Fruit fly (Drosophila melanogaster) whole organism, prepupa: ENCODE results near the gene CG7903.

Source experiments
- CG10669 ChIP-seq: fragments of 200-800 bp; sonication (Bioruptor generic); optimal IDR thresholded peaks from 3 replicates; lab custom pipeline; 2018; ENCODE audit warnings: missing biosample characterization, mild to moderate bottlenecking, missing genetic modification characterization, moderate library complexity
- CG11762 ChIP-seq: fragments of 200-800 bp; sonication (Bioruptor generic); optimal IDR thresholded peaks from 3 replicates; lab custom pipeline; 2016; ENCODE audit warnings: missing biosample characterization, missing genetic modification characterization; ENCODE audit not compliant: insufficient read depth
- CG11902 ChIP-seq: fragments of 200-800 bp; sonication (Bioruptor generic); optimal IDR thresholded peaks from 3 replicates; lab custom pipeline; 2016; ENCODE audit warnings: missing biosample characterization, missing genetic modification characterization
- CG15336 ChIP-seq: fragments of 200-800 bp; sonication (Bioruptor generic); IDR thresholded peaks from 2 replicates; pipeline ENCODE4 v1.3.6; 2022; ENCODE audit warnings: missing biosample characterization, missing genetic modification characterization
- CG1621 ChIP-seq: fragments of 200-800 bp; sonication (Bioruptor generic); optimal IDR thresholded peaks from 3 replicates; lab custom pipeline; 2018; ENCODE audit warnings: missing biosample characterization, mild to moderate bottlenecking, missing genetic modification characterization
- CG6276 ChIP-seq: fragments of 200-800 bp; sonication (Bioruptor generic); optimal IDR thresholded peaks from 2 replicates; lab custom pipeline; 2017; ENCODE audit warnings: missing biosample characterization, mild to moderate bottlenecking, missing genetic modification characterization
- CG6792 ChIP-seq: fragments of 200-800 bp; sonication (Bioruptor generic); optimal IDR thresholded peaks from 3 replicates; lab custom pipeline; 2016; ENCODE audit warnings: missing biosample characterization, missing genetic modification characterization
- CG6854 ChIP-seq: fragments of 200-800 bp; sonication (Bioruptor generic); optimal IDR thresholded peaks from 2 replicates; lab custom pipeline; 2017; ENCODE audit warnings: missing biosample characterization, mild to moderate bottlenecking, missing genetic modification characterization
- CG8119 ChIP-seq: fragments of 200-800 bp; sonication (Bioruptor generic); IDR thresholded peaks from 3 replicates; pipeline ENCODE4 v1.3.6; 2022; ENCODE audit warnings: missing biosample characterization, missing genetic modification characterization
- CG8319 ChIP-seq: fragments of 200-800 bp; sonication (Bioruptor generic); optimal IDR thresholded peaks from 3 replicates; lab custom pipeline; 2016; ENCODE audit warnings: missing biosample characterization, missing genetic modification characterization
- CG8632 ChIP-seq: fragments of 200-800 bp; sonication (Bioruptor generic); optimal IDR thresholded peaks from 3 replicates; lab custom pipeline; 2016; ENCODE audit warnings: missing biosample characterization, missing genetic modification characterization
- CG9139 ChIP-seq: fragments of 200-800 bp; sonication (Bioruptor generic); optimal IDR thresholded peaks from 3 replicates; lab custom pipeline; 2017; ENCODE audit warnings: missing biosample characterization, mild to moderate bottlenecking, missing genetic modification characterization
- Eip75B ChIP-seq: fragments of 200-800 bp; sonication (Bioruptor generic); optimal IDR thresholded peaks from 3 replicates; lab custom pipeline; 2016; ENCODE audit warnings: missing biosample characterization, missing genetic modification characterization
- Eip93F ChIP-seq: fragments of 200-800 bp; sonication (Bioruptor generic); optimal IDR thresholded peaks from 2 replicates; lab custom pipeline; 2016; ENCODE audit warnings: missing biosample characterization, mild to moderate bottlenecking, missing genetic modification characterization
- Ets21C ChIP-seq: fragments of 200-800 bp; sonication (Bioruptor generic); optimal IDR thresholded peaks from 3 replicates; lab custom pipeline; 2016; ENCODE audit warnings: missing biosample characterization, missing genetic modification characterization
- Ets96B ChIP-seq: fragments of 200-800 bp; optimal IDR thresholded peaks from 2 replicates; lab custom pipeline; 2019; ENCODE audit warnings: missing biosample characterization, mild to moderate bottlenecking, missing genetic modification characterization, moderate library complexity
- Lpt ChIP-seq: fragments of 200-800 bp; sonication (Bioruptor generic); optimal IDR thresholded peaks from 3 replicates; lab custom pipeline; 2016; ENCODE audit warnings: missing biosample characterization, missing genetic modification characterization
- Met ChIP-seq: fragments of 200-800 bp; sonication (Bioruptor generic); optimal IDR thresholded peaks from 3 replicates; lab custom pipeline; 2016; ENCODE audit warnings: missing biosample characterization, missing genetic modification characterization
- OdsH ChIP-seq: fragments of 200-800 bp; sonication (Bioruptor generic); optimal IDR thresholded peaks from 3 replicates; lab custom pipeline; 2016; ENCODE audit warnings: missing biosample characterization, missing genetic modification characterization
- Sox15 ChIP-seq: fragments of 200-800 bp; sonication (Bioruptor generic); optimal IDR thresholded peaks from 3 replicates; lab custom pipeline; 2016; ENCODE audit warnings: missing biosample characterization, missing genetic modification characterization
- achi ChIP-seq: fragments of 200-800 bp; sonication (Bioruptor generic); optimal IDR thresholded peaks from 3 replicates; lab custom pipeline; 2016; ENCODE audit warnings: missing biosample characterization, missing genetic modification characterization
- acj6 ChIP-seq: fragments of 200-800 bp; sonication (Bioruptor generic); optimal IDR thresholded peaks from 3 replicates; lab custom pipeline; 2016; ENCODE audit warnings: missing biosample characterization, missing genetic modification characterization
- cyc ChIP-seq: fragments of 200-800 bp; sonication (Bioruptor generic); optimal IDR thresholded peaks from 3 replicates; lab custom pipeline; 2016; ENCODE audit warnings: missing biosample characterization, missing genetic modification characterization
- dsx ChIP-seq: fragments of 200-800 bp; optimal IDR thresholded peaks from 3 replicates; lab custom pipeline; 2019; ENCODE audit warnings: missing biosample characterization, mild to moderate bottlenecking, missing genetic modification characterization, moderate library complexity; ENCODE audit not compliant: poor library complexity, severe bottlenecking
- eg ChIP-seq: fragments of 200-800 bp; sonication (Bioruptor generic); IDR thresholded peaks from 3 replicates; pipeline ENCODE4 v1.3.6; 2022; ENCODE audit warnings: missing biosample characterization, missing genetic modification characterization
- esn ChIP-seq: fragments of 200-800 bp; sonication (Bioruptor generic); optimal IDR thresholded peaks from 2 replicates; lab custom pipeline; 2016; ENCODE audit warnings: missing biosample characterization, mild to moderate bottlenecking, missing genetic modification characterization, moderate library complexity
- fd59A ChIP-seq: fragments of 200-800 bp; sonication (Bioruptor generic); optimal IDR thresholded peaks from 2 replicates; lab custom pipeline; 2017; ENCODE audit warnings: missing biosample characterization, mild to moderate bottlenecking, missing genetic modification characterization, missing genetic modification reagents
- lz ChIP-seq: fragments of 200-800 bp; sonication (Bioruptor generic); optimal IDR thresholded peaks from 3 replicates; lab custom pipeline; 2016; ENCODE audit warnings: missing biosample characterization, missing genetic modification characterization
- net ChIP-seq: fragments of 200-800 bp; sonication (Bioruptor generic); optimal IDR thresholded peaks from 3 replicates; lab custom pipeline; 2016; ENCODE audit warnings: missing biosample characterization, missing genetic modification characterization
- salr ChIP-seq, 2 experiments: fragments of 200-800 bp; sonication (Bioruptor generic); optimal IDR thresholded peaks; 3 replicates each; lab custom pipeline; 2016 to 2018; ENCODE audit warnings: missing biosample characterization in 2 of 2, missing genetic modification characterization in 2 of 2, mild to moderate bottlenecking in 1 of 2
- spab ChIP-seq: fragments of 200-800 bp; sonication (Bioruptor generic); optimal IDR thresholded peaks from 2 replicates; lab custom pipeline; 2017; ENCODE audit warnings: missing biosample characterization, mild to moderate bottlenecking, missing genetic modification characterization, missing genetic modification reagents
- ss ChIP-seq, 2 experiments: fragments of 200-800 bp; sonication (Bioruptor generic); optimal IDR thresholded peaks; 2 replicates in 1 of 2; 3 replicates in 1 of 2; lab custom pipeline; 2017 to 2018; ENCODE audit warnings: mild to moderate bottlenecking in 2 of 2, missing biosample characterization in 2 of 2, missing genetic modification characterization in 2 of 2, moderate library complexity in 1 of 2
- svp ChIP-seq: fragments of 200-800 bp; sonication (Bioruptor generic); peaks from one replicate; lab custom pipeline; 2016; ENCODE audit warnings: missing biosample characterization, missing genetic modification characterization
- topi ChIP-seq: fragments of 200-800 bp; sonication (Bioruptor generic); optimal IDR thresholded peaks from 3 replicates; lab custom pipeline; 2016; ENCODE audit warnings: missing biosample characterization, missing genetic modification characterization
- vri ChIP-seq: fragments of 200-800 bp; sonication (Bioruptor generic); optimal IDR thresholded peaks from 3 replicates; lab custom pipeline; 2016; ENCODE audit warnings: missing biosample characterization, mild to moderate bottlenecking, missing genetic modification characterization

CG7903 gene

dm6 chr3R:30036609-30037008, 41.6 kb upstream of the CG7903 start, which contains the start of gene ZIPIC:
Gene ZIPIC, minus strand, starts transcription at chr3R:30036870.
- TF ChIP-seq CG11902 (GFP tag; lab: Kevin White, UChicago) = no peak
- TF ChIP-seq salr (GFP tag; optimal IDR thresholded peaks at IDR 0.05; lab: Kevin White, UChicago) = no peak
- no peak for TF ChIP-seq Lpt
- no peak for TF ChIP-seq vri (GFP tag; lab: Kevin White, UChicago)
- TF ChIP-seq svp (GFP tag; lab: Kevin White, UChicago) = no peak

DNA sequence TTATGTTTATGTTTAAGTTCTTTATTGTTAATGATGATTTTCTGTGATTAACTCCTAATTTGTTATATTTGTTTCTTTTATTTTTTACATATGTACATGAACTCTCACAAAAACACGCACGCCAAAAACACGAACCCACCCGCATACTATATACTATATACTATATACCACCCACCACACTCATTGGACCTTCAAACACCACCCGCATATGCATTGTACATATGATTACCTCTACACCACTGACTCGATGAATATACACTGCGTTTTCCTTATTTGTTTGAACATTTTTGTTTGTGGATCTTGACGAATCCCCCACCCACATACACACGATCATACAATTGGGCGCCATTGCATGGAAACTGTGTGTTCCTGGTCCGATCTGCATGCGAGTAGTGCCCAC, 37.2 kb upstream of the CG7903 start:
- no peak for TF ChIP-seq CG6854 (GFP tag; lab: Kevin White, UChicago)
- TF ChIP-seq spab (GFP tag; lab: Kevin White, UChicago) = no peak
- no peak for TF ChIP-seq achi (GFP tag; lab: Kevin White, UChicago)
- TF ChIP-seq Eip93F (GFP tag; lab: Kevin White, UChicago) = no peak
- TF ChIP-seq CG11902 (GFP tag; lab: Kevin White, UChicago) = no peak
- TF ChIP-seq CG15336 (GFP tag; lab: Robert Waterston, UW) = no peak
- TF ChIP-seq vri (GFP tag; lab: Kevin White, UChicago) = no peak
- TF ChIP-seq CG10669 (GFP tag; lab: Kevin White, UChicago) = no peak
- TF ChIP-seq OdsH = no peak
- TF ChIP-seq CG8632 (GFP tag; lab: Kevin White, UChicago) = no peak
- no peak for TF ChIP-seq net (GFP tag; lab: Kevin White, UChicago)
- no peak for TF ChIP-seq Lpt
- TF ChIP-seq CG6276 = no peak
- no peak for TF ChIP-seq esn (GFP tag; lab: Kevin White, UChicago)
- TF ChIP-seq svp (GFP tag; lab: Kevin White, UChicago) = no peak
- no peak for TF ChIP-seq ss (GFP tag; optimal IDR thresholded peaks at IDR 0.05; lab: Kevin White, UChicago)
- no peak for TF ChIP-seq Ets21C (GFP tag; lab: Kevin White, UChicago)
- TF ChIP-seq dsx (GFP tag; lab: Kevin White, UChicago) = no peak
- TF ChIP-seq fd59A (GFP tag; lab: Kevin White, UChicago) = no peak

DNA sequence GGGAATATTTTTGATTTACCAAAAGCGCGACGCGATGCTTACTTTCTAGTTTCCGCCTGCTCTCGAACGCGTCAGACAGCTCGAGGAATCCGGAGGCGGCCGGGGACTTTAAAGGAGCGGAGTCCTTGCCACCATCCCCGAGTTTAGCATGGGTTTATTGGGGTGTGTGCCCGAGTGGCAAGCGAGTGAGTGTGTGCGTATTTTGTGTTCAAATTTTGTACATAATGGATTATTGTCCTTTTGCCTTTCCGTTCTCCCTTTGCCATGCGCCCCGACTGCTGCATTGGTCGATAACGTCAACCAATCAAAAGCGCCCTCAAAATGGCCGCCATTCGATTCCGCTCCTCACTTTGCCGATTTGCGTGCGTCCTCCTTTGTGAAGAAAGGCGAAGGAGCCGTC, 35.0 kb upstream of the CG7903 start:
- TF ChIP-seq Sox15 (GFP tag; lab: Kevin White, UChicago) (no peak), OdsH (no peak), achi (GFP tag; lab: Kevin White, UChicago) (no peak), CG6276 (no peak), acj6 (GFP tag; lab: Kevin White, UChicago) (no peak), spab (GFP tag; lab: Kevin White, UChicago) (no peak), topi (GFP tag; lab: Kevin White, UChicago) (no peak), lz (GFP tag; lab: Kevin White, UChicago) (no peak), vri (GFP tag; lab: Kevin White, UChicago) (no peak), CG1621 (tag; lab: Kevin White, UChicago) (no peak), Met (GFP tag; lab: Kevin White, UChicago) (no peak), CG6792 (GFP tag; lab: Kevin White, UChicago) (no peak), Ets96B (tag; lab: Kevin White, UChicago) (no peak), ss (GFP tag; optimal IDR thresholded peaks at IDR 0.05; lab: Kevin White, UChicago) (no peak), esn (GFP tag; lab: Kevin White, UChicago) (no peak), Eip75B (GFP tag; lab: Kevin White, UChicago) (no peak), CG8119 (GFP tag; lab: Robert Waterston, UW) (no peak), CG8319 (GFP tag; lab: Kevin White, UChicago) (no peak), eg (no peak), CG11762 (no peak)

DNA sequence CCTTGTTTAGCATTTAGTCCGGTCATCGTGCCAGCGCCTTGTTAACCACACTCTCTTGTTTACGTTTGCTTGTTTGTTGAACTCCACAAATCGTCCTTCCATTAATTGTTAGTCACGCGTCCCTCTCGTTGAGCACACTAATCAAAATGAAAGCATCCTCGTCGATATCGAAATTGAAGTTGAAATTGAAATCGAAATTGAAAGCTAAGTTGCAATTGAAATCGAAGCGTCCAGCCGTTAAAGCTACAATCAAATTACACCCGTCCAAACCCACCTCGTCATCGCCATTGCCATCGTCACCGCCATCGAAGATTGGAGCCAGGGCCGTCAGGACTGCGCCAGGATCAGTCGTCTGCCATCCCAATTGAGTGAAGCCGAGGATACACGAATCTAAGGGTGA, 28.4 kb upstream of the CG7903 start:
- no peak for TF ChIP-seq CG9139 (GFP tag; lab: Kevin White, UChicago)
- TF ChIP-seq cyc (GFP tag; lab: Kevin White, UChicago) = no peak
- TF ChIP-seq, all 60 proteins: peak for 0
